Worm (Caenorhabditis elegans) whole organism, young adult: ENCODE results near the gene R193.1.

ENCODE experiments used
- F49E8.2 ChIP-seq: sonication (generic microtip); optimal IDR thresholded peaks from 3 replicates; lab custom pipeline; 2017; ENCODE audit warnings: missing genetic modification characterization, mild to moderate bottlenecking, missing compliant biosample characterization, antibody characterized with exemption, moderate library complexity; ENCODE audit not compliant: insufficient read depth
- Y56A3A.18 ChIP-seq: fragments of 200-800 bp; sonication (Bioruptor generic); IDR thresholded peaks from 2 replicates; pipeline ENCODE4 v1.3.6; 2022; ENCODE audit warnings: missing genetic modification reagents, missing genetic modification characterization, missing compliant biosample characterization
- Y95B8A.8 ChIP-seq: fragments of 200-800 bp; sonication (Bioruptor generic); IDR thresholded peaks from 2 replicates; pipeline ENCODE4 v1.3.6; 2022; ENCODE audit warnings: missing genetic modification reagents, missing genetic modification characterization, missing compliant biosample characterization
- ceh-58 ChIP-seq: fragments of 200-800 bp; sonication (Bioruptor generic); IDR thresholded peaks from 2 replicates; pipeline ENCODE4 v1.3.6; 2022; ENCODE audit warnings: missing genetic modification characterization, missing compliant biosample characterization
- ceh-91 ChIP-seq: fragments of 200-800 bp; sonication (Bioruptor generic); IDR thresholded peaks from 2 replicates; pipeline ENCODE4 v1.3.6; 2022; ENCODE audit warnings: missing genetic modification reagents, missing genetic modification characterization, missing compliant biosample characterization
- ekl-4 ChIP-seq: fragments of 200-800 bp; sonication (Bioruptor generic); IDR thresholded peaks from 2 replicates; pipeline ENCODE4 v1.3.6; 2022; ENCODE audit warnings: missing genetic modification reagents, missing genetic modification characterization, missing compliant biosample characterization
- let-607 ChIP-seq, 2 experiments: fragments of 200-800 bp in 1 of 2; sonication (Bioruptor generic) in 1 of 2; sonication (generic microtip) in 1 of 2; optimal IDR thresholded peaks; 2 replicates each; lab custom pipeline; 2016 to 2018; ENCODE audit warnings: mild to moderate bottlenecking in 2 of 2, missing compliant biosample characterization in 2 of 2, missing genetic modification characterization in 2 of 2, moderate library complexity in 2 of 2, missing genotype in 1 of 2
- lin-40 ChIP-seq: sonication (generic microtip); optimal IDR thresholded peaks from 2 replicates; lab custom pipeline; 2016; ENCODE audit warnings: missing genetic modification characterization, mild to moderate bottlenecking, missing compliant biosample characterization, missing genotype, missing genetic modification reagents
- nhr-90 ChIP-seq: sonication (generic microtip); optimal IDR thresholded peaks from 2 replicates; lab custom pipeline; 2016; ENCODE audit warnings: missing genotype, mild to moderate bottlenecking, missing genetic modification characterization, missing compliant biosample characterization
- snpc-4 ChIP-seq, 5 experiments: fragments of 150-350 bp in 1 of 5; sonication (generic microtip) in 4 of 5; optimal IDR thresholded peaks; 2 replicates each; lab custom pipeline; 2014 to 2018; ENCODE audit warnings: missing genetic modification characterization in 5 of 5, missing biosample characterization in 3 of 5, antibody characterized with exemption in 2 of 5, mild to moderate bottlenecking in 2 of 5, missing compliant biosample characterization in 2 of 5, missing genotype in 2 of 5, moderate library complexity in 2 of 5, missing genetic modification reagents in 1 of 5
- unc-62 ChIP-seq: fragments of 150-350 bp; optimal IDR thresholded peaks from 2 replicates; lab custom pipeline; 2014; ENCODE audit warnings: missing biosample characterization, missing genetic modification reagents, missing genetic modification characterization

ce11 chrX:1192848-1193247, 38.1 kb downstream of the R193.1 start, which contains the start of gene T13G4.1:
- TF ChIP-seq ceh-91 (GFP tag; lab: Robert Waterston, UW) (no peak), unc-62 (no peak), Y56A3A.18 (GFP tag; lab: Robert Waterston, UW) (no peak), Y95B8A.8 (GFP tag; lab: Robert Waterston, UW) (no peak), let-607 (tag; optimal IDR thresholded peaks at IDR 0.05; lab: Kevin White, UChicago) (no peak), snpc-4 (GFP tag; optimal IDR thresholded peaks at IDR 0.05; lab: Kevin White, UChicago) (no peak), snpc-4 (tag; optimal IDR thresholded peaks at IDR 0.05; lab: Kevin White, UChicago) (no peak), F49E8.2 (tag; lab: Kevin White, UChicago) (no peak), ceh-58 (GFP tag; lab: Robert Waterston, UW) (no peak), ekl-4 (GFP tag; lab: Robert Waterston, UW) (no peak), lin-40 (tag; lab: Kevin White, UChicago) (no peak), nhr-90 (tag; lab: Kevin White, UChicago) (no peak)
